Worm (Caenorhabditis elegans): Measurements from ENCODE around the gene otpl-3.

Gene otpl-3

ce11 chrX:6924461-6924860 lies at the start of gene otpl-3:
Gene otpl-3, minus strand, starts transcription at chrX:6924764.
- TF ChIP-seq drap-1 (GFP tag; optimal IDR thresholded peaks at IDR 0.05): no peak
- TF ChIP-seq lsy-2 (tag; optimal IDR thresholded peaks at IDR 0.05): no peak
- no peak for TF ChIP-seq lin-32 (GFP tag; optimal IDR thresholded peaks at IDR 0.05)
- TF ChIP-seq mls-2 (tag; optimal IDR thresholded peaks at IDR 0.05): no peak
- no peak for TF ChIP-seq ces-1 (GFP tag; optimal IDR thresholded peaks at IDR 0.05)
- no peak for TF ChIP-seq elt-1 (tag; optimal IDR thresholded peaks at IDR 0.05; ENCODE audit: borderline replicate concordance, insufficient read depth)
- no peak for TF ChIP-seq blmp-1 (tag; optimal IDR thresholded peaks at IDR 0.05)
- no peak for TF ChIP-seq ceh-83 (GFP tag; optimal IDR thresholded peaks at IDR 0.05)

- TF ChIP-seq ces-1 (GFP tag; optimal IDR thresholded peaks at IDR 0.05) (peak; percentile 42), mls-2 (tag; optimal IDR thresholded peaks at IDR 0.05) (peak; percentile 23), M03D4.4 (tag; optimal IDR thresholded peaks at IDR 0.05) (no peak), zip-8 (tag; optimal IDR thresholded peaks at IDR 0.05) (no peak)
Observed at ce11 chrX:6971301-6971700, 46.7 kb upstream of the otpl-3 start.

ce11 chrX:6970134-6970533 lies 45.6 kb upstream of the otpl-3 start:
- no peak for TF ChIP-seq ceh-39 (tag; optimal IDR thresholded peaks at IDR 0.05)
- TF ChIP-seq unc-39 (tag; optimal IDR thresholded peaks at IDR 0.05): no peak
- peak; percentile 84 for TF ChIP-seq ces-1 (GFP tag; optimal IDR thresholded peaks at IDR 0.05)

DNA sequence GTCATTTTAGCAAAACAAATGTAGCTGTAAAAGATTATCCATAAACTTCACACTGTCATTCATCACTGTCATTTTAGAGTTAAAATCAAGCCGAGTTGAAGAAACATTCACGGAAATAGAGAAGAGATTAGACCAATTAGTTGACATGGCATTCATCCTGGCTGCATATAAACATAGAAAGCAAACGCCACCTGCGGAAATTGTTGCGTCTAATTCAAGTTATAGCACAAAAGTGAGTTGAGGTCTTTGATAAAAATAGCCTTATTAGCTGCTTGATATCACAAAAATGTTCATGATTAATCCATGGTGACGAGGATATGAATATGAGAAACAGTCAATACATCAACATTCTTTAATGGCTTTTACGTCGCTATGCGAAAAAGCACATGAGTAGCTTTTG lies 44.0 kb upstream of the otpl-3 start:
- no peak for TF ChIP-seq nhr-237 (tag; optimal IDR thresholded peaks at IDR 0.05)
- no peak for TF ChIP-seq nhr-2 (tag; optimal IDR thresholded peaks at IDR 0.05)
- no peak for TF ChIP-seq zip-8 (tag; optimal IDR thresholded peaks at IDR 0.05)
- TF ChIP-seq sem-2 (GFP tag; optimal IDR thresholded peaks at IDR 0.05): no peak
- no peak for TF ChIP-seq elt-1 (tag; optimal IDR thresholded peaks at IDR 0.05; ENCODE audit: borderline replicate concordance, insufficient read depth)
- no peak for TF ChIP-seq pha-4 (tag; optimal IDR thresholded peaks at IDR 0.05)
- TF ChIP-seq M03D4.4 (tag; optimal IDR thresholded peaks at IDR 0.05): no peak
- no peak for TF ChIP-seq ceh-43 (GFP tag; optimal IDR thresholded peaks at IDR 0.05)

DNA sequence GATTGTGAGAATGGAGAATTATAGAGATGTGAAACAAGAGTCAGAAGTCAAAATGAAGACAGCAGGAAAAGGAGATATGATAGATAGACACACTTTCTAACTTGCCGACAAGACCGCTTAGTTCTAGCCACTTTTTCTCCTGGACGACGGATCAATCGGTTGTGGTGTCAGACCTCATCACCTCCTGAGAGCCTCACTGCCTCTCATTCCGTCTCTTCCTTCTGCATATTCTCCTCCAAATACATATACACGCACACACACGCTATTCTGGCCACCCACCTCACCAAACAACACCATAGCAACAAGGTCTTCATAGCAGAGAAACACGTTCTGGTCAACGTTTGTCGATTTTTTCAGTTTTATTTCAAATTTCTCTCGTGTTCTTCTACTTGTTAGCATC lies 42.5 kb upstream of the otpl-3 start, which contains the start of gene F01E11.3:
F01E11.3 (plus strand) TSS at position 301 of the 400 bp plus-strand sequence.
- TF ChIP-seq mep-1 (tag; optimal IDR thresholded peaks at IDR 0.05) (no peak), pha-4 (tag; optimal IDR thresholded peaks at IDR 0.05) (no peak), nhr-76 (tag; optimal IDR thresholded peaks at IDR 0.05) (no peak), ceh-39 (tag; optimal IDR thresholded peaks at IDR 0.05) (no peak), elt-3 (tag; optimal IDR thresholded peaks at IDR 0.05) (no peak), bed-3 (GFP tag; optimal IDR thresholded peaks at IDR 0.05) (no peak)

DNA sequence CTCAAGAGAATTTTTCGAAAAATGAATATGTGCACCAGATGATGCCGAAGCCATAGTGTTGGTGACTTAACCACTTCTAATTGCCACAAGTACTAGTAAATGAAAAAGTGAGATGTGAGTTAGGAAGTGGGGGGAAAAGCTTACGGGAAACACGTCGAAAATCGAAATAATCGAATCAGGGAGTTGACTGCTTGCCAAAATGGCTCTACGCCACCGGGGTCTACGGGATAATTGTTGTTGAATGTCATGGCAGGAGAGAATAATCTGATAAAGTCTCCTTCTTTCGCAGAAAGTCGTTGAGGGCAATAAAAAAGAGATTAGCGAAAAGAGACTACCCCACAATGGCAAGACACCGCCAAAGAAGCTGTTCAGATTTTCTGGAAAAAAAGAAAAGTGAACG lies 39.3 kb upstream of the otpl-3 start:
- TF ChIP-seq ces-1 (GFP tag; optimal IDR thresholded peaks at IDR 0.05): peak; percentile 87
- TF ChIP-seq ztf-11 (tag; optimal IDR thresholded peaks at IDR 0.05): no peak

ce11 chrX:6962347-6962746 lies 37.8 kb upstream of the otpl-3 start:
- TF ChIP-seq M03D4.4 (tag; optimal IDR thresholded peaks at IDR 0.05) (no peak), hlh-1 (tag; optimal IDR thresholded peaks at IDR 0.05) (peak; percentile 94)

DNA sequence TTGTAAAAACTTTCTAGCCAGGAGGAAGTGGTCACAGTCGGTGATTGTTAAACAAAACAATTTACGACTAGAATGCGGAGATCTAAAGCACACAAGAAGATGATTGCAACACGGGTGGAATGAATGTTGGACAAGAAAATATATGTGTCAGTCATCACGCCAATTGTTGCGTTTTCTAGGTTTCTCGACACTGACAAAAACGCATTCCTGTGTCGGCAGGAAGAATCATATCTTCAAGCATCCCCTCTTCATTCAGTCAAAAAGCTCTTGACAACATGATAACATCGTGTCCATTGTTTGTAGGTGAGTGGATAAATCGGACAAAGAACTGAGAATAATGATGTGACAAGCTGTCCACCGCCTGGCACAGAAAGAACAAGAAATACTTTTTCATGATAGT lies 35.0 kb upstream of the otpl-3 start:
- TF ChIP-seq unc-62 (GFP tag; optimal IDR thresholded peaks at IDR 0.05) (peak; percentile 93), unc-120 (tag; optimal IDR thresholded peaks at IDR 0.05; ENCODE audit: poor library complexity, severe bottlenecking) (peak; percentile 13), ceh-83 (GFP tag; optimal IDR thresholded peaks at IDR 0.05) (no peak), hlh-1 (tag; optimal IDR thresholded peaks at IDR 0.05) (peak; percentile 58), nhr-76 (tag; optimal IDR thresholded peaks at IDR 0.05) (no peak), unc-39 (tag; optimal IDR thresholded peaks at IDR 0.05) (no peak)

DNA sequence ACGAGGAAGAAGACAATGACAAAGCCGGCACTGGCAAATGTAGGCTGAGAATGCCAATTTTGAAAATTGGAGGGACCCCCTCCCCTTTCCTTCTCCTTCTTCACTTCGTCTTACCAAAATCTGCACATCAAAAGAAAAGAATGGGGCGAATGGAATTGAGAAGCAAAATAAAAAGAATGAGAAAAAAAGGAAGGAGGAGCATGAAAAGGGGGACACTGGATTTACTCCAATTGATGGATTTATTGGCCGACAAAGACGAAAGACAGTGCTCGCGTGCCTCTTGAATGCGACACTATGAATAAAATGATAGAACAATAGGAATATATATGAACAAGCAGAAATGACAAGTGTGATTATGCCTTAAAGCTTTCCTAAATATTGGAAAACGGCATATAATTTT lies 34.4 kb upstream of the otpl-3 start:
- TF ChIP-seq ceh-83 (GFP tag; optimal IDR thresholded peaks at IDR 0.05): no peak
- TF ChIP-seq elt-3 (tag; optimal IDR thresholded peaks at IDR 0.05): no peak
- TF ChIP-seq ceh-39 (tag; optimal IDR thresholded peaks at IDR 0.05): no peak
- no peak for TF ChIP-seq hlh-1 (tag; optimal IDR thresholded peaks at IDR 0.05)
- TF ChIP-seq lsy-2 (tag; optimal IDR thresholded peaks at IDR 0.05): no peak
- TF ChIP-seq ham-2 (GFP tag; optimal IDR thresholded peaks at IDR 0.05): no peak
- TF ChIP-seq ztf-11 (tag; optimal IDR thresholded peaks at IDR 0.05): no peak
- TF ChIP-seq M03D4.4 (tag; optimal IDR thresholded peaks at IDR 0.05): no peak
- no peak for TF ChIP-seq cnd-1 (tag; optimal IDR thresholded peaks at IDR 0.05)
- no peak for TF ChIP-seq mep-1 (tag; optimal IDR thresholded peaks at IDR 0.05)
- TF ChIP-seq nhr-237 (tag; optimal IDR thresholded peaks at IDR 0.05): no peak
- no peak for TF ChIP-seq ceh-43 (GFP tag; optimal IDR thresholded peaks at IDR 0.05)
- TF ChIP-seq lin-32 (GFP tag; optimal IDR thresholded peaks at IDR 0.05): no peak
